Worm (Caenorhabditis elegans): ENCODE results near the gene rimb-1.
A peak's percentile ranks its signal among the peaks of the same experiment; 100 is the strongest.

rimb-1 gene

DNA sequence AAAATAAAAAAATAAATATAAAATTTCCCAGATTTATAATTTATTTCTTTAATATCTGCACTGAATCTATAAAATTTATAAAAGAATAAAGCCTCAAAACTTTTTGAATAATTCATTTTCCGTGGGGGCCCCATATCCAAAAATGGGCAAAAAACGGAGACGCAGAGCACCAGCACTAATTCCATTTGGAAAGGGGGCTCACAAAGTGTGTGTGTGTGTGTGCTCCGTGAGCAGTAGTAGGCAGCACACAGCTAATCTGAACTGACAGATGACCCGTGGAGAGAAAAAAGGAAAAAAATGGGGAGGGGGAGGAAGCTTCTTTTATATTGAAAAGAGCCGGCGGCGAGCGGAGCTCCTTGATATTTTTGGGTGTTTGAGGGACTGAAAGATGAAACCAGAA, 3.8 kb downstream of the rimb-1 start:
- TF ChIP-seq attf-6 (GFP tag; IDR thresholded peaks at IDR 0.05) = no peak
- no peak for TF ChIP-seq cebp-1 (GFP tag; IDR thresholded peaks at IDR 0.05)
- TF ChIP-seq cebp-1 (tag; optimal IDR thresholded peaks at IDR 0.05) = no peak
- TF ChIP-seq nhr-179 (tag; optimal IDR thresholded peaks at IDR 0.05) = no peak
- no peak for TF ChIP-seq snpc-1.1 (tag; optimal IDR thresholded peaks at IDR 0.05; ENCODE audit: insufficient read depth)
- TF ChIP-seq K12H6.12 (tag; optimal IDR thresholded peaks at IDR 0.05) = no peak
- TF ChIP-seq nhr-90 (tag; optimal IDR thresholded peaks at IDR 0.05) = no peak
- no peak for TF ChIP-seq tlf-1 (GFP tag; optimal IDR thresholded peaks at IDR 0.05)
- TF ChIP-seq efl-1 (GFP tag; optimal IDR thresholded peaks at IDR 0.05) = no peak

DNA sequence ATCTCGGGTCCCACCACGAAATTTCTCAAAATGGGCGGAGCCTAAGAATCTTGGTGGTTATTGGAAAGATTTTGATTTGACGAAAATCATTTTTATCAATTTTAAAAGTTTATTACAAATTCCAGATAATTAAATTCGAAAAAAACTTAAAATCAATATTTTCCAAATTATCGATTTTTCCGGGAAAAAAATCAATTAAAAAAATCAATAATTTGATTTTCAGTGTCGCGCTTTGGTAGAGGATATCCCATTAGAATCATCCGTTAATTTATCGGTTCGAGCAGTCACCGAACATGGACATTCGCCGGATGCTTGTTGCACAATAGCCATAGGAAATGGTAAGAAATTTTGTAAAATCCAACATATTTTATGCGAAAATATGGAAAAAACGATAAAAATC, 5.3 kb downstream of the rimb-1 start:
- TF ChIP-seq madf-3 (GFP tag; IDR thresholded peaks at IDR 0.05) (no peak), ekl-4 (GFP tag; IDR thresholded peaks at IDR 0.05) (no peak), B0261.1 (tag; optimal IDR thresholded peaks at IDR 0.05) (no peak), snpc-4 (GFP tag; optimal IDR thresholded peaks at IDR 0.05) (no peak), snpc-4 (tag; optimal IDR thresholded peaks at IDR 0.05) (no peak), mes-4 (tag; optimal IDR thresholded peaks at IDR 0.05) (no peak), nhr-80 (tag; optimal IDR thresholded peaks at IDR 0.05) (no peak), lir-1 (GFP tag; conservative IDR thresholded peaks at IDR 0.05) (no peak)

ce11 chrIII:1794100-1794499, 6.0 kb downstream of the rimb-1 start:
- no peak for TF ChIP-seq aptf-2 (GFP tag; conservative IDR thresholded peaks at IDR 0.05)
- TF ChIP-seq snpc-3.4 (tag; optimal IDR thresholded peaks at IDR 0.05) = no peak
- TF ChIP-seq ama-1 (optimal IDR thresholded peaks at IDR 0.05) = no peak
- TF ChIP-seq ama-1 (GFP tag; optimal IDR thresholded peaks at IDR 0.05) = no peak
- TF ChIP-seq snpc-1.3 (tag; optimal IDR thresholded peaks at IDR 0.05; ENCODE audit: insufficient read depth) = no peak
- no peak for TF ChIP-seq hsf-1 (GFP tag; IDR thresholded peaks at IDR 0.05)
- no peak for TF ChIP-seq lir-1 (GFP tag; conservative IDR thresholded peaks at IDR 0.05)
- no peak for TF ChIP-seq ztf-28 (GFP tag; IDR thresholded peaks at IDR 0.05)
- no peak for TF ChIP-seq ztf-3 (GFP tag; optimal IDR thresholded peaks at IDR 0.05)
- no peak for TF ChIP-seq K12H6.12 (tag; optimal IDR thresholded peaks at IDR 0.05)
- no peak for TF ChIP-seq zim-3 (tag; optimal IDR thresholded peaks at IDR 0.05)
- TF ChIP-seq mes-4 (tag; optimal IDR thresholded peaks at IDR 0.05) = no peak
- no peak for TF ChIP-seq T07F8.4 (tag; optimal IDR thresholded peaks at IDR 0.05)
- no peak for TF ChIP-seq ceh-40 (GFP tag; IDR thresholded peaks at IDR 0.05)
- TF ChIP-seq nhr-80 (tag; optimal IDR thresholded peaks at IDR 0.05) = no peak
- TF ChIP-seq fkh-3 (tag; optimal IDR thresholded peaks at IDR 0.05) = no peak
- TF ChIP-seq dpff-1 (tag; optimal IDR thresholded peaks at IDR 0.05) = no peak
- TF ChIP-seq ceh-27 (GFP tag; optimal IDR thresholded peaks at IDR 0.05) = no peak
- TF ChIP-seq akir-1 (GFP tag; optimal IDR thresholded peaks at IDR 0.05) = no peak
- no peak for TF ChIP-seq sea-2 (GFP tag; IDR thresholded peaks at IDR 0.05)
- no peak for TF ChIP-seq rcor-1 (GFP tag; IDR thresholded peaks at IDR 0.05)

- TF ChIP-seq F33H1.4 (GFP tag; IDR thresholded peaks at IDR 0.05) (no peak), ekl-4 (GFP tag; IDR thresholded peaks at IDR 0.05) (no peak), madf-8 (GFP tag; conservative IDR thresholded peaks at IDR 0.05) (no peak), zfh-2 (GFP tag; conservative IDR thresholded peaks at IDR 0.05) (peak; percentile 69)
Observed at ce11 chrIII:1799407-1799806, 11.3 kb downstream of the rimb-1 start.

All from whole organism, young adult.